Worm (Caenorhabditis elegans): Measurements from ENCODE around the gene F02E11.2.

- TF ChIP-seq aly-2 (tag; optimal IDR thresholded peaks at IDR 0.05), result no peak
- no peak for TF ChIP-seq ama-1 (optimal IDR thresholded peaks at IDR 0.05)
- no peak for TF ChIP-seq lin-13 (GFP tag; optimal IDR thresholded peaks at IDR 0.05)
- TF ChIP-seq skn-1 (tag; optimal IDR thresholded peaks at IDR 0.05), result no peak
- no peak for TF ChIP-seq blmp-1 (tag; optimal IDR thresholded peaks at IDR 0.05)
- TF ChIP-seq efl-1 (optimal IDR thresholded peaks at IDR 0.05), result no peak
- no peak for TF ChIP-seq efl-1 (GFP tag; optimal IDR thresholded peaks at IDR 0.05 in 1 of 2)
These were observed 15.1 kb downstream of the F02E11.2 start, which contains the start of gene F02E11.4 for ce11 chrII:3277686-3278085.

Data from whole organism, L1 larva.